Worm (Caenorhabditis elegans): Measurements from ENCODE around the gene W10C4.1.
A peak's percentile ranks its signal among the peaks of the same experiment; 100 is the strongest.

Gene W10C4.1

DNA sequence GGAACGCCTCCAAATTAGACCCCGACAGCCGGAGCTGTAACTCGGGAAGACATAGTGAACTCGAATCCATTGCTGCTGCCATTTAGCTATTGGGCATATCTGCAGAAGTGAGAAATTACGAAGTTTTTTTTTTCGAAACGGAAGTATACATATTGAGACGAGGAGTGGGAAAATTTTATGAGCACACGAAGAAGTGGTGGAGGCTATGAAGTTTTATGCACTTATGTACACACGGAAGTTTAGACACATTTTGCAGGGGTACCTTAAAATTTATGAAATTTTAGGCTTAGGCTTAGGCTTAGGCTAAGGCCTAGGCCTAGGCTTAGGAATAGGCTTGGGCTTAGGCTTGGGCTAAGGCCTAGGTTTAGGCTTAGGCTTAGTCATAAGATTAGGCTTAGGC lies at the start of gene W10C4.1:
TSS of gene W10C4.1 (minus strand) at position 101 of the 400 bp plus-strand sequence.
- TF ChIP-seq ceh-9 (tag; optimal IDR thresholded peaks at IDR 0.05) (no peak), fos-1 (tag; optimal IDR thresholded peaks at IDR 0.05) (no peak), ZK546.5 (tag; optimal IDR thresholded peaks at IDR 0.05) (no peak), R02D3.7 (tag; optimal IDR thresholded peaks at IDR 0.05) (no peak), nhr-76 (tag; optimal IDR thresholded peaks at IDR 0.05) (no peak)

DNA sequence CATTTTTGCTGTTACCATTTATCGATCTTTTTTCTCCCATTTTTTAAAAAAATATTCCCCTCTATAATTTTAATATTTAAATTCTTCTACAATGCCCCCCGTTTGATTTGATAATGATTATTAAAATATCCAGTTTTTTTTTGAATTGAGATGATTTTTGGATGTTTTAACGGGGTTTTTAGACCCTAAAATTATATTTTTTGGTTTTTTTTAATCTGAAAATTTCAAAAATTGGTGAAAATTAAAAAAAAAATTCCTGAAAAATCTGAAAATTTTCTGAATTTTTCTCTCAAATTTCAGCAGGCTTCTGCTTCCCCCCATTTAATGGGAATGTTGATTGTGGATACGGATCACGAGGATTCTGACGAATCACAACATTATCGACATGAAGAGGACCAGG lies 47.3 kb upstream of the W10C4.1 start, which contains the start of gene Y50D7A.3:
TSS of gene Y50D7A.3 (plus strand) at position 301 of the 400 bp plus-strand sequence.
- TF ChIP-seq nhr-25 (tag; optimal IDR thresholded peaks at IDR 0.05) (no peak), zag-1 (tag; optimal IDR thresholded peaks at IDR 0.05) (no peak), nhr-67 (tag; optimal IDR thresholded peaks at IDR 0.05) (no peak), ztf-11 (tag; optimal IDR thresholded peaks at IDR 0.05) (no peak), pqm-1 (tag; optimal IDR thresholded peaks at IDR 0.05) (no peak), mml-1 (tag; optimal IDR thresholded peaks at IDR 0.05) (no peak), skn-1 (tag; optimal IDR thresholded peaks at IDR 0.05) (no peak), hmg-11 (tag; optimal IDR thresholded peaks at IDR 0.05) (no peak), unc-62 (GFP tag; optimal IDR thresholded peaks at IDR 0.05) (no peak), nfya-1 (tag; optimal IDR thresholded peaks at IDR 0.05; ENCODE audit: insufficient read depth) (no peak), lin-39 (tag; optimal IDR thresholded peaks at IDR 0.05) (no peak), ztf-4 (tag; optimal IDR thresholded peaks at IDR 0.05) (no peak), jun-1 (tag; optimal IDR thresholded peaks at IDR 0.05) (no peak), ZK546.5 (tag; optimal IDR thresholded peaks at IDR 0.05) (no peak), aly-2 (tag; optimal IDR thresholded peaks at IDR 0.05) (no peak), nhr-237 (tag; optimal IDR thresholded peaks at IDR 0.05) (no peak), ceh-28 (tag; optimal IDR thresholded peaks at IDR 0.05) (no peak), snpc-4 (tag; optimal IDR thresholded peaks at IDR 0.05) (no peak), fkh-10 (GFP tag; optimal IDR thresholded peaks at IDR 0.05) (no peak), nhr-77 (tag; optimal IDR thresholded peaks at IDR 0.05) (no peak)

- TF ChIP-seq ceh-28 (tag; optimal IDR thresholded peaks at IDR 0.05), result peak; percentile 60
- TF ChIP-seq nfya-1 (tag; optimal IDR thresholded peaks at IDR 0.05; ENCODE audit: insufficient read depth), result no peak
- no peak for TF ChIP-seq nhr-67 (tag; optimal IDR thresholded peaks at IDR 0.05)
Measured at ce11 chrIII:251410-251809, 44.5 kb upstream of the W10C4.1 start.

DNA sequence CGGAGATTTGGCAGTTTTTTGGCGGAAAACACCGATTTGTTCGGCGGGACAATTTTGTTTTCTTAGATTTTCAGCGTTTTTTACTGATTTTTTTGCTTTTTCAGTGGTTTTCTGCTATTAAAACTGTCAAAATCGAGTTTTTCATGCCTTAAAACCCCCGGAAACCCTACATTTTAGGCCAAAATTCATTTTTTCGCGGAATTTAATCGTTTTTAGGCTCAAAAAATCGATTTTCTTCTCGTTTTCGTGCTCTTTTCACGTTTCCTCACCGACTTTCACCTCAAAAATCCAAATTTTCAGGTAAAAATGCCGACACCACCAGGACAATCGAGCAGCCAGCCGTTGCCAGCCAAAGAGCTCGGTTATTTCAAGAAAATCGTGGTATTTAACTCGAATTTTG lies 28.6 kb upstream of the W10C4.1 start, which contains the start of gene hpo-29:
TSS of gene hpo-29 (plus strand) at position 301 of the 400 bp plus-strand sequence.
- TF ChIP-seq nhr-12 (tag; optimal IDR thresholded peaks at IDR 0.05) (no peak), mdl-1 (tag; optimal IDR thresholded peaks at IDR 0.05) (no peak), lin-15B (tag; optimal IDR thresholded peaks at IDR 0.05) (no peak), nhr-77 (tag; optimal IDR thresholded peaks at IDR 0.05) (no peak), ceh-82 (tag; optimal IDR thresholded peaks at IDR 0.05) (no peak), nhr-76 (tag; optimal IDR thresholded peaks at IDR 0.05) (no peak), jun-1 (tag; optimal IDR thresholded peaks at IDR 0.05) (no peak), nhr-43 (tag; optimal IDR thresholded peaks at IDR 0.05; ENCODE audit: poor library complexity, severe bottlenecking) (no peak), fos-1 (tag; optimal IDR thresholded peaks at IDR 0.05) (no peak)

DNA sequence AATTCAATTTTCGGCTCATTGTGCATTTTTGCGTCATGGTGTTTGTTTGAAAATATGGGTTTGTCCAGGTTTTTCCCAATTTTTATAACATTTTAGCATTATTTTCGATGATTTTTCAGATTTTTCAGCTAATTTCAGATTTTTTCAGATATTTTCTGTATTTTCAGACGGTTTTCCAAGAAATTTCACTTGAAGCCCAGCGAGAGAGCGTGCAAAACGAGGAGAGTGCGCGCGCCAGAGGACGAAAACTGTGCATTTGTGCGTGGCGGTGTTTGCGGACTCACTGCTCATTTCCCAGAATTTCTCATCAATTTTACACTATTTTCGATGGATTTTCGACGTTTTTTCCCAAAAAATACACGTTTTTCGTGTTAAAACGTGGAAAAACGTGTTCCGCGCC lies 28.2 kb upstream of the W10C4.1 start:
- TF ChIP-seq hmg-11 (tag; optimal IDR thresholded peaks at IDR 0.05), result peak; percentile 60
- TF ChIP-seq pha-4 (tag; optimal IDR thresholded peaks at IDR 0.05), result peak; percentile 17
- peak; percentile 38 for TF ChIP-seq ceh-82 (tag; optimal IDR thresholded peaks at IDR 0.05)
- TF ChIP-seq tbx-2 (tag; optimal IDR thresholded peaks at IDR 0.05), result peak; percentile 43
- TF ChIP-seq R02D3.7 (tag; optimal IDR thresholded peaks at IDR 0.05), result peak; percentile 38
- no peak for TF ChIP-seq mdl-1 (tag; optimal IDR thresholded peaks at IDR 0.05)
- peak; percentile 32 for TF ChIP-seq lin-15B (tag; optimal IDR thresholded peaks at IDR 0.05)
- TF ChIP-seq elt-1 (tag; optimal IDR thresholded peaks at IDR 0.05), result no peak
- TF ChIP-seq elt-2 (tag; optimal IDR thresholded peaks at IDR 0.05), result peak; percentile 32
- TF ChIP-seq ceh-28 (tag; optimal IDR thresholded peaks at IDR 0.05), result peak; percentile 34
- peak; percentile 60 for TF ChIP-seq nfya-1 (tag; optimal IDR thresholded peaks at IDR 0.05; ENCODE audit: insufficient read depth)
- TF ChIP-seq lsy-12 (tag; optimal IDR thresholded peaks at IDR 0.05), result peak; percentile 55
- TF ChIP-seq nhr-25 (tag; optimal IDR thresholded peaks at IDR 0.05), result no peak
- TF ChIP-seq ceh-9 (tag; optimal IDR thresholded peaks at IDR 0.05), result no peak

Measured in whole organism, L3 larva.